Worm (Caenorhabditis elegans): ENCODE results near the gene best-5.

best-5 gene

DNA sequence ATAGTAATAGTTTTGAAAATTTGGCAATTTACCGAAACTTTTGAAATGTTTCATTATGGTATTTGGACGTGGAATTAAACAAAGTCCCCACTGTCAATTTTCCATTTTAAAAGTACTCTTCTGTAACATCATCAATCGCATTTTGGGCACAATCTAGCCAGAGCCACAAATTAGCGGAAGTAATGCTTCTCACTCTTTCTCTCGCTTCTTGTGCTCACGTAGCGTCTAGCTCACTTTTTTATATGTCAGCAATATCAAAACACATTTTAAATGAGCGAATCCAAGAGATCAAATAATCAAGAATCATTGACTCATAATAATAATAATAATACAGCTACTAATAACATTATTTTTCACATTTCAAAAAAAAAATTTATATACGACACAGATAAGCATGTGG, 26.1 kb downstream of the best-5 start (continued):
- no peak for TF ChIP-seq hpl-2 (GFP tag; optimal IDR thresholded peaks at IDR 0.05)

DNA sequence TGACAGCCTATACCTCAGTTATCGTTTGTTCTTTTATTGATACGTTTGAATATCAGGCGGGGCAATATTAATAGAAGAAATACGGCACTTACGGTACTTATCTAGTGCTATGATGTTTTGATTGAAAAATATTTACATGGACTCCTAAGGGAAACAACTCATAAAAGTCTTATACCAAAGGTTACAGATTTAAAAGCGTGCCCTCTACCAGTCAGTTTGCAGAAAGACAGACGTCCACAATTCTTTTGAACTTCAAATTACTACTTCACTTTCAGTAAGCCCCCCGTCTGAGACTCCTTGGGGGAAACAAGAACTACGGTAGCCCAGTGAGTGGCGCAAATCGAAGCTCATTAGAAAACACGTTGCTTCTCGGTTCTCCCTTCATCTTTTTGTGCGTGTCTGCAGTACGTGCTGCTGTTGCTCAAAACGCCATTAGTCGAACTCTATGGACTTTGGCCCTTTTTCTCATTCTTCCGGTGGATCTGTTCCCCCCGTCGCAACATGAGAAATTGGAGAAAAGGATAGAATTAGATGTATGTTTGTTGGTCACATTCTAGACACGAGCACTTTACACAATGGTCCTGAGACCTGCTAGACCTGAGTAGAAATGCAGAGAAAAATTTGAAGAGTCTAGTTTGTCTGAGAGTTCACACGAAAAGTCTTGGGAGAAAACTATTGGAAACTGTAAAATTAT, 27.6 kb downstream of the best-5 start:
- TF ChIP-seq mep-1 (tag; optimal IDR thresholded peaks at IDR 0.05), result peak; percentile 1
- TF ChIP-seq nhr-85 (tag), result peak; percentile 48
- peak; percentile 54 for TF ChIP-seq nhr-71 (tag; optimal IDR thresholded peaks at IDR 0.05)
- peak; percentile 70 for TF ChIP-seq nhr-20 (tag; optimal IDR thresholded peaks at IDR 0.05)
- no peak for TF ChIP-seq elt-2 (tag; optimal IDR thresholded peaks at IDR 0.05)
- TF ChIP-seq nhr-19 (GFP tag; conservative IDR thresholded peaks at IDR 0.05), result peak; percentile 40
- peak; percentile 62 for TF ChIP-seq rnt-1 (tag; optimal IDR thresholded peaks at IDR 0.05)
- TF ChIP-seq tlp-1 (tag; optimal IDR thresholded peaks at IDR 0.05), result no peak
- TF ChIP-seq lin-14 (GFP tag; optimal IDR thresholded peaks at IDR 0.05), result peak; percentile 68

DNA sequence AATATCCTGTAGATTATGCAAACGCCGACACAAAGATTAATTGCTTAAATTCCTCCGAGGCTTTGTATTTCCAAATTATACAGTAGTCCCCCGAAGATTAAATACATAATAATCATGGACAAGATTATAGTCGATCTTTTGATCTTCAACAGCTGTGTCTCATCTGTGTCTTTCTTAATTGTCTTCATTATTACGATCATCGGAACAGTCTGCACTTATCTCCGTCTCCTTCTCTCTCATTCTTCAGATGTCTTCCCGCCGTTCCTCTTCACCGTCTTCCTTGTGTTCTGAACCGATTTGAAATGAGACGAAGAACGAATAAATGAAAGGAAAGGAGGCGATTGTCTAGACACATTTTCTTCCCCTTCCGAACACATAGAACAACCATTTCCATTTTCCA, 28.9 kb downstream of the best-5 start:
- TF ChIP-seq lin-14 (GFP tag; optimal IDR thresholded peaks at IDR 0.05) (peak; percentile 30), fkh-8 (tag; optimal IDR thresholded peaks at IDR 0.05) (no peak), nhr-20 (tag; optimal IDR thresholded peaks at IDR 0.05) (peak; percentile 24), unc-62 (GFP tag; optimal IDR thresholded peaks at IDR 0.05) (no peak), nhr-77 (tag; optimal IDR thresholded peaks at IDR 0.05) (no peak), mdl-1 (tag; optimal IDR thresholded peaks at IDR 0.05) (no peak), zip-4 (GFP tag; optimal IDR thresholded peaks at IDR 0.05) (no peak), hlh-4 (tag; optimal IDR thresholded peaks at IDR 0.05) (no peak), nhr-85 (tag) (peak; percentile 39), dsc-1 (tag; optimal IDR thresholded peaks at IDR 0.05) (peak; percentile 28), ceh-63 (GFP tag; optimal IDR thresholded peaks at IDR 0.05) (no peak), efl-1 (optimal IDR thresholded peaks at IDR 0.05) (no peak), efl-1 (GFP tag; optimal IDR thresholded peaks at IDR 0.05 in 1 of 2) (peak in 1 of 2 experiments; percentile 38), nhr-19 (GFP tag; conservative IDR thresholded peaks at IDR 0.05) (peak; percentile 56)

DNA sequence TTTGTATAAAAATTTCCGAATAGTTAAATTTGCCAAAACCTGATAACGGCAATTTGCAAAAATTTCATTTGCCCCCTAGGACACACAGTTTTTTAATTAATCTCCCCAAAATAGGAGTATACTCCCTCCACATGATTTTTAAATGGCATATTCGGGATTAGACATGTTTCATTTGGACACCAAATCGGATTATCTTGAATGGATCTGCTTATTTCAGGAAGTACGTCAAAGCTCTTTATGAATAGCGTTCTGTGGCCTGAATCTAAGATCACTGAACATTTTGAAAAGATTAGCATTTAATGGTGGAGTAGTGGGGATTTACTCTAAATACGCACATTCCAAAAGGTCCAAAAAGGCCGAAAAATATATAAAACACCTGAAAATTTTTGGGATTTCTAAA, 31.5 kb downstream of the best-5 start:
- TF ChIP-seq hpl-2 (GFP tag; optimal IDR thresholded peaks at IDR 0.05) (no peak), dsc-1 (tag; optimal IDR thresholded peaks at IDR 0.05) (peak; percentile 94), pax-3 (tag; optimal IDR thresholded peaks at IDR 0.05) (peak; percentile 53), fkh-8 (tag; optimal IDR thresholded peaks at IDR 0.05) (peak; percentile 30), unc-98 (GFP tag; IDR thresholded peaks at IDR 0.05) (no peak), lin-14 (GFP tag; optimal IDR thresholded peaks at IDR 0.05) (no peak)

DNA sequence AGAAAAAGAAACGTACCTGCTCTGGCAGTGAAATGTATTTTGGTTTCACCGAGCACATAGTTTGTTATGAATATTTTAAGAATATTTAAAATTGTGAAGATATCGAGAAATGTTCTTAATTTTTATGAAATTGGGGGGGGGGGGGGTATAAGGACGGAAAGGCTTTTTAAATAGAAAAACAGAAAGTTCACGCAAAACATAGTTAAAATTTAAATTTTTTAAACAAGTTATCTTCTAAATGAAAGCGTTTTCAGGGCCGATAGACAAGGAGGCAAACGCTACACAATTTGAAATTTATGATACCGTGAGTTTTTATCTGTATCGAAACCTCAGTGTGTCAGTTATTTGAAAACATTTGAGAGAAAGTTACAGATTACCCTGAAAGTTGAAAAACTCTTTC, 34.3 kb downstream of the best-5 start, which contains the start of gene C15H7.4:
C15H7.4 (minus strand) TSS at position 101 of the 400 bp plus-strand sequence.
- TF ChIP-seq sup-37 (GFP tag; optimal IDR thresholded peaks at IDR 0.05), result no peak
- TF ChIP-seq pag-3 (tag; optimal IDR thresholded peaks at IDR 0.05; ENCODE audit: borderline replicate concordance, insufficient read depth), result no peak
- TF ChIP-seq mab-9 (GFP tag; IDR thresholded peaks at IDR 0.05), result no peak
- TF ChIP-seq F16B12.6 (tag; optimal IDR thresholded peaks at IDR 0.05), result no peak
- TF ChIP-seq ceh-88 (GFP tag; IDR thresholded peaks at IDR 0.05), result no peak
- TF ChIP-seq lin-39 (tag; optimal IDR thresholded peaks at IDR 0.05), result no peak
- no peak for TF ChIP-seq pqm-1 (tag; optimal IDR thresholded peaks at IDR 0.05)
- no peak for TF ChIP-seq lsy-2 (tag; optimal IDR thresholded peaks at IDR 0.05)
- TF ChIP-seq C34B4.2 (tag; optimal IDR thresholded peaks at IDR 0.05), result no peak
- TF ChIP-seq skn-1 (tag; optimal IDR thresholded peaks at IDR 0.05), result no peak
- TF ChIP-seq nhr-84 (tag; optimal IDR thresholded peaks at IDR 0.05), result no peak
- TF ChIP-seq elt-3 (tag; optimal IDR thresholded peaks at IDR 0.05), result no peak
- TF ChIP-seq ceh-90 (tag; optimal IDR thresholded peaks at IDR 0.05), result no peak
- TF ChIP-seq rnt-1 (tag; optimal IDR thresholded peaks at IDR 0.05), result no peak
- no peak for TF ChIP-seq hpl-2 (GFP tag; optimal IDR thresholded peaks at IDR 0.05)
- no peak for TF ChIP-seq xbp-1 (tag; optimal IDR thresholded peaks at IDR 0.05)
- no peak for TF ChIP-seq ceh-82 (tag; optimal IDR thresholded peaks at IDR 0.05)

All from whole organism, L1 larva.